Worm (Caenorhabditis elegans) whole organism, L4 larva: ENCODE data around the gene Y116A8C.23.

Experiments
- D1046.2 ChIP-seq: fragments of 200-800 bp; sonication (Bioruptor generic); IDR thresholded peaks from 2 replicates; pipeline ENCODE4 v1.3.6; 2022; ENCODE audit warnings: missing genetic modification characterization, missing compliant biosample characterization
- F26F4.8 ChIP-seq: fragments of 200-800 bp; sonication (Bioruptor generic); conservative IDR thresholded peaks from 2 replicates; pipeline ENCODE4 v1.3.6; 2022; ENCODE audit warnings: missing genetic modification characterization, missing compliant biosample characterization
- T20F7.1 ChIP-seq: fragments of 200-800 bp; sonication (Bioruptor generic); optimal IDR thresholded peaks from 2 replicates; lab custom pipeline; 2018; ENCODE audit warnings: mild to moderate bottlenecking, missing genetic modification characterization, missing compliant biosample characterization
- Y48G9A.11 ChIP-seq: fragments of 200-800 bp; sonication (Bioruptor generic); IDR thresholded peaks from 2 replicates; pipeline ENCODE4 v1.3.6; 2022; ENCODE audit warnings: missing genetic modification reagents, missing genetic modification characterization, missing compliant biosample characterization
- aha-1 ChIP-seq: fragments of 150-350 bp; peaks from one replicate; lab custom pipeline; 2014; ENCODE audit warnings: missing biosample characterization, missing genetic modification characterization
- aly-2 ChIP-seq: sonication (generic microtip); optimal IDR thresholded peaks from 2 replicates; lab custom pipeline; 2018; ENCODE audit warnings: missing biosample characterization, missing genetic modification characterization
- arid-1 ChIP-seq: fragments of 200-800 bp; sonication (Bioruptor generic); conservative IDR thresholded peaks from 2 replicates; pipeline ENCODE4 v1.3.6; 2022; ENCODE audit warnings: missing genetic modification reagents, missing genetic modification characterization, missing compliant biosample characterization
- cey-2 ChIP-seq: sonication (generic microtip); optimal IDR thresholded peaks from 3 replicates; lab custom pipeline; 2017; ENCODE audit warnings: missing genetic modification characterization, mild to moderate bottlenecking, missing compliant biosample characterization, antibody characterized with exemption, borderline replicate concordance; ENCODE audit not compliant: insufficient read depth
- daf-19 ChIP-seq: fragments of 200-800 bp; sonication (Bioruptor generic); conservative IDR thresholded peaks from 2 replicates; pipeline ENCODE4 v1.3.6; 2022; ENCODE audit warnings: missing genetic modification characterization, missing compliant biosample characterization
- daf-8 ChIP-seq: fragments of 200-800 bp; sonication (Bioruptor generic); IDR thresholded peaks from 2 replicates; pipeline ENCODE4 v1.3.6; 2022; ENCODE audit warnings: missing genetic modification characterization, missing compliant biosample characterization
- dmd-6 ChIP-seq: fragments of 200-800 bp; sonication (Bioruptor generic); IDR thresholded peaks from 2 replicates; pipeline ENCODE4 v1.3.6; 2022; ENCODE audit warnings: missing genetic modification reagents, missing genetic modification characterization, missing compliant biosample characterization
- dmd-9 ChIP-seq: fragments of 200-800 bp; sonication (Bioruptor generic); IDR thresholded peaks from 2 replicates; pipeline ENCODE4 v1.3.6; 2022; ENCODE audit warnings: missing genetic modification reagents, missing genetic modification characterization, missing compliant biosample characterization
- dpl-1 ChIP-seq: fragments of 150-350 bp; optimal IDR thresholded peaks from 2 replicates; lab custom pipeline; 2014; ENCODE audit warnings: missing biosample characterization, missing genetic modification reagents, missing genetic modification characterization
- fos-1 ChIP-seq: fragments of 150-350 bp; optimal IDR thresholded peaks from 2 replicates; lab custom pipeline; 2014; ENCODE audit warnings: missing biosample characterization, missing genetic modification characterization
- hlh-11 ChIP-seq: fragments of 200-800 bp; sonication (Bioruptor generic); optimal IDR thresholded peaks from 2 replicates; lab custom pipeline; 2018; ENCODE audit warnings: mild to moderate bottlenecking, missing genetic modification characterization, missing compliant biosample characterization
- hlh-30 ChIP-seq: sonication (generic microtip); optimal IDR thresholded peaks from 2 replicates; lab custom pipeline; 2017; ENCODE audit warnings: antibody characterized with exemption, mild to moderate bottlenecking, missing genetic modification characterization, missing compliant biosample characterization; ENCODE audit not compliant: insufficient read depth
- hmg-1.1 ChIP-seq: fragments of 200-800 bp; sonication (Bioruptor generic); IDR thresholded peaks from 2 replicates; pipeline ENCODE4 v1.3.6; 2022; ENCODE audit warnings: missing genetic modification reagents, missing genetic modification characterization, missing compliant biosample characterization
- jun-1 ChIP-seq: fragments of 150-350 bp; optimal IDR thresholded peaks from 2 replicates; lab custom pipeline; 2014; ENCODE audit warnings: missing biosample characterization, missing genetic modification reagents, missing genetic modification characterization
- lim-7 ChIP-seq: fragments of 200-800 bp; sonication (Bioruptor generic); IDR thresholded peaks from 2 replicates; pipeline ENCODE4 v1.3.6; 2022; ENCODE audit warnings: missing genetic modification characterization, missing compliant biosample characterization
- lin-15B ChIP-seq: fragments of 150-350 bp; sonication (generic microtip); optimal IDR thresholded peaks from 3 replicates; lab custom pipeline; 2014; ENCODE audit warnings: missing biosample characterization, missing genetic modification characterization
- lin-38 ChIP-seq: fragments of 200-800 bp; sonication (Bioruptor generic); IDR thresholded peaks from 2 replicates; pipeline ENCODE4 v1.3.6; 2022; ENCODE audit warnings: missing genetic modification reagents, missing genetic modification characterization, missing compliant biosample characterization
- lir-3 ChIP-seq: sonication (generic microtip); optimal IDR thresholded peaks from 2 replicates; lab custom pipeline; 2016; ENCODE audit warnings: mild to moderate bottlenecking, missing genetic modification characterization, missing compliant biosample characterization
- lsy-2 ChIP-seq, 2 experiments: fragments of 150-350 bp in 1 of 2; sonication (generic microtip) in 1 of 2; optimal IDR thresholded peaks; 2 replicates each; lab custom pipeline; 2014 to 2017; ENCODE audit warnings: missing biosample characterization in 2 of 2, missing genetic modification characterization in 2 of 2
- madf-5 ChIP-seq, 2 experiments: fragments of 200-800 bp; sonication (Bioruptor generic); IDR thresholded peaks; 2 replicates each; pipeline ENCODE4 v1.3.6; 2022; ENCODE audit warnings: missing compliant biosample characterization in 2 of 2, missing genetic modification characterization in 2 of 2
- madf-9 ChIP-seq: fragments of 200-800 bp; sonication (Bioruptor generic); conservative IDR thresholded peaks from 2 replicates; pipeline ENCODE4 v1.3.6; 2022; ENCODE audit warnings: missing genetic modification reagents, missing genetic modification characterization, missing compliant biosample characterization
- mdt-29 ChIP-seq: fragments of 200-800 bp; sonication (Bioruptor generic); IDR thresholded peaks from 2 replicates; pipeline ENCODE4 v1.3.6; 2022; ENCODE audit warnings: missing genetic modification reagents, missing genetic modification characterization, missing compliant biosample characterization
- mep-1 ChIP-seq: fragments of 150-350 bp; sonication (generic microtip); optimal IDR thresholded peaks from 3 replicates; lab custom pipeline; 2014; ENCODE audit warnings: missing biosample characterization, missing genetic modification characterization
- mes-2 ChIP-seq: sonication (generic microtip); optimal IDR thresholded peaks from 2 replicates; lab custom pipeline; 2016; ENCODE audit warnings: missing genotype, mild to moderate bottlenecking, missing genetic modification characterization, missing compliant biosample characterization; ENCODE audit not compliant: poor library complexity, severe bottlenecking
- mxl-3 ChIP-seq: fragments of 200-800 bp; sonication (Bioruptor generic); optimal IDR thresholded peaks from 2 replicates; lab custom pipeline; 2018; ENCODE audit warnings: mild to moderate bottlenecking, missing genetic modification characterization, missing compliant biosample characterization
- nhr-102 ChIP-seq: sonication (generic microtip); optimal IDR thresholded peaks from 2 replicates; lab custom pipeline; 2016; ENCODE audit warnings: mild to moderate bottlenecking, missing genetic modification characterization, moderate library complexity, missing compliant biosample characterization
- nhr-111 ChIP-seq: fragments of 200-800 bp; sonication (Bioruptor generic); optimal IDR thresholded peaks from 2 replicates; lab custom pipeline; 2018; ENCODE audit warnings: mild to moderate bottlenecking, missing genetic modification characterization, missing compliant biosample characterization
- nhr-25 ChIP-seq: sonication (generic microtip); optimal IDR thresholded peaks from 2 replicates; lab custom pipeline; 2017; ENCODE audit warnings: missing genetic modification characterization, mild to moderate bottlenecking, missing compliant biosample characterization, antibody characterized with exemption, moderate library complexity, borderline replicate concordance; ENCODE audit not compliant: insufficient read depth
- nhr-28 ChIP-seq: fragments of 150-350 bp; optimal IDR thresholded peaks from 2 replicates; lab custom pipeline; 2014; ENCODE audit warnings: missing biosample characterization, missing genetic modification characterization
- nhr-42 ChIP-seq: fragments of 200-800 bp; sonication (Bioruptor generic); IDR thresholded peaks from 2 replicates; pipeline ENCODE4 v1.3.6; 2022; ENCODE audit warnings: missing genetic modification characterization, missing compliant biosample characterization
- pha-4 ChIP-seq, 2 experiments: fragments of 150-350 bp in 1 of 2; fragments of 200-800 bp in 1 of 2; sonication (Bioruptor generic) in 1 of 2; IDR thresholded peaks in 1 of 2; optimal IDR thresholded peaks in 1 of 2; 2 replicates each; pipeline versions ENCODE4 v1.3.6 to Lab custom; 2014 to 2022; ENCODE audit warnings: missing genetic modification characterization in 2 of 2, missing genetic modification reagents in 2 of 2, missing biosample characterization in 1 of 2, missing compliant biosample characterization in 1 of 2
- rbr-2 ChIP-seq: sonication (generic microtip); optimal IDR thresholded peaks from 2 replicates; lab custom pipeline; 2016; ENCODE audit warnings: missing genotype, missing genetic modification characterization, missing compliant biosample characterization
- set-16 ChIP-seq: fragments of 200-800 bp; sonication (Bioruptor generic); IDR thresholded peaks from 2 replicates; pipeline ENCODE4 v1.3.6; 2022; ENCODE audit warnings: missing genetic modification reagents, missing genetic modification characterization, missing compliant biosample characterization
- snpc-1.2 ChIP-seq: fragments of 200-800 bp; sonication (Bioruptor generic); IDR thresholded peaks from 2 replicates; pipeline ENCODE4 v1.3.6; 2022; ENCODE audit warnings: missing genetic modification reagents, missing genetic modification characterization, missing compliant biosample characterization
- spr-1 ChIP-seq: sonication (generic microtip); optimal IDR thresholded peaks from 2 replicates; lab custom pipeline; 2016; ENCODE audit warnings: mild to moderate bottlenecking, missing genetic modification characterization, missing compliant biosample characterization
- unc-130 ChIP-seq: sonication (generic microtip); optimal IDR thresholded peaks from 2 replicates; lab custom pipeline; 2016; ENCODE audit warnings: missing genetic modification reagents, missing genetic modification characterization, missing compliant biosample characterization
- unc-62 ChIP-seq, 3 experiments: fragments of 150-350 bp in 1 of 3; sonication (generic microtip); optimal IDR thresholded peaks in 2 of 3; peaks in 1 of 3; 1 replicate in 1 of 3; 2 replicates in 2 of 3; lab custom pipeline; 2014 to 2017; ENCODE audit warnings: missing biosample characterization in 3 of 3, missing genetic modification characterization in 3 of 3, missing genetic modification reagents in 3 of 3, missing genotype in 1 of 3
- zag-1 ChIP-seq: fragments of 150-350 bp; optimal IDR thresholded peaks from 2 replicates; lab custom pipeline; 2014; ENCODE audit warnings: missing biosample characterization, missing genetic modification characterization
- zfp-2 ChIP-seq: sonication (generic microtip); optimal IDR thresholded peaks from 2 replicates; lab custom pipeline; 2016; ENCODE audit warnings: mild to moderate bottlenecking, missing genetic modification characterization, missing compliant biosample characterization
- zip-11 ChIP-seq: fragments of 200-800 bp; sonication (Bioruptor generic); IDR thresholded peaks from 2 replicates; pipeline ENCODE4 v1.3.6; 2022; ENCODE audit warnings: missing genetic modification characterization, missing compliant biosample characterization
- ztf-7 ChIP-seq: fragments of 150-350 bp; optimal IDR thresholded peaks from 2 replicates; lab custom pipeline; 2014; ENCODE audit warnings: missing biosample characterization, missing genetic modification characterization

Y116A8C.23 gene

ce11 chrIV:17084839-17085238 is 31.5 kb downstream of the Y116A8C.23 start:
- TF ChIP-seq zfp-2 (tag; lab: Kevin White, UChicago) (no peak), aly-2 (no peak), aha-1 (tag; lab: Kevin White, UChicago) (peak; percentile 74), madf-9 (GFP tag; lab: Robert Waterston, UW) (no peak), snpc-1.2 (GFP tag; lab: Robert Waterston, UW) (peak; percentile 80), lin-38 (GFP tag; lab: Robert Waterston, UW) (peak; percentile 41)

ce11 chrIV:17087384-17088099 is 34.2 kb downstream of the Y116A8C.23 start, which contains the start of the genes snx-13 and snr-1:
TSS of gene snx-13 (minus strand) at chrIV:17087438.
TSS of gene snr-1 (plus strand) at chrIV:17088049.
- TF ChIP-seq nhr-102 (tag; lab: Kevin White, UChicago): peak; percentile 38
- TF ChIP-seq lin-38 (GFP tag; lab: Robert Waterston, UW): peak; percentile 98
- TF ChIP-seq lim-7 (GFP tag; lab: Robert Waterston, UW): no peak
- peak; percentile 90 for TF ChIP-seq unc-130
- TF ChIP-seq madf-5 (GFP tag; IDR thresholded peaks at IDR 0.05; lab: Robert Waterston, UW): 0 out of 4 replicates have a peak, but pooled peaks of 1 of the 2 experiments have one; percentile 62
- TF ChIP-seq fos-1 (tag; lab: Kevin White, UChicago): no peak
- peak; percentile 69 for TF ChIP-seq dpl-1 (GFP tag; lab: Kevin White, UChicago)
- TF ChIP-seq zag-1 (tag; lab: Kevin White, UChicago): no peak
- peak; percentile 80 for TF ChIP-seq dmd-9 (GFP tag; lab: Robert Waterston, UW)
- TF ChIP-seq set-16: 0 out of 2 replicates have a peak, but pooled peaks have one; percentile 13
- TF ChIP-seq zip-11 (GFP tag; lab: Robert Waterston, UW): no peak
- no peak for TF ChIP-seq nhr-25 (tag; lab: Kevin White, UChicago)
- no peak for TF ChIP-seq ztf-7 (tag; lab: Kevin White, UChicago)
- peak; percentile 79; the same call in 1 of the 2 replicates for TF ChIP-seq D1046.2
- TF ChIP-seq nhr-111 (GFP tag; lab: Kevin White, UChicago): no peak
- TF ChIP-seq lin-15B (tag; lab: Kevin White, UChicago): no peak
- peak; percentile 40 for TF ChIP-seq spr-1 (tag; lab: Kevin White, UChicago)
- no peak for TF ChIP-seq unc-62 (GFP tag; optimal IDR thresholded peaks at IDR 0.05 in 1 of 2; lab: Kevin White, UChicago)
- TF ChIP-seq unc-62 (tag; optimal IDR thresholded peaks at IDR 0.05; lab: Kevin White, UChicago): no peak
- TF ChIP-seq daf-8 (GFP tag; lab: Robert Waterston, UW): no peak
- no peak for TF ChIP-seq mdt-29 (GFP tag; lab: Robert Waterston, UW)
- TF ChIP-seq jun-1 (tag; lab: Kevin White, UChicago): no peak
- peak; percentile 70 for TF ChIP-seq rbr-2 (tag; lab: Kevin White, UChicago)
- peak; percentile 62 for TF ChIP-seq zfp-2 (tag; lab: Kevin White, UChicago)
- peak; percentile 64 for TF ChIP-seq Y48G9A.11 (GFP tag; lab: Robert Waterston, UW)
- TF ChIP-seq hlh-11 (tag; lab: Kevin White, UChicago): no peak
- peak; percentile 78 for TF ChIP-seq T20F7.1 (GFP tag; lab: Kevin White, UChicago)
- TF ChIP-seq hmg-1.1: peak; percentile 75
- TF ChIP-seq daf-19: no peak
- peak; percentile 96 for TF ChIP-seq mes-2 (tag; lab: Kevin White, UChicago)
- peak; percentile 61; the same call in 1 of the 2 replicates for TF ChIP-seq arid-1 (GFP tag; lab: Robert Waterston, UW)
- TF ChIP-seq nhr-28: peak; percentile 44
- peak; percentile 35 to 82 for TF ChIP-seq lsy-2 (tag; optimal IDR thresholded peaks at IDR 0.05; lab: Kevin White, UChicago)
- TF ChIP-seq nhr-42 (GFP tag; lab: Robert Waterston, UW): no peak
- TF ChIP-seq cey-2: no peak
- peak; percentile 58 for TF ChIP-seq lir-3
- TF ChIP-seq mxl-3: no peak
- peak; percentile 60; the same call in 1 of the 2 replicates for TF ChIP-seq pha-4 (GFP tag; IDR thresholded peaks at IDR 0.05; lab: Robert Waterston, UW)
- TF ChIP-seq pha-4 (tag; optimal IDR thresholded peaks at IDR 0.05; lab: Kevin White, UChicago): no peak
- peak; percentile 82 for TF ChIP-seq mep-1 (tag; lab: Kevin White, UChicago)
- no peak for TF ChIP-seq F26F4.8 (GFP tag; lab: Robert Waterston, UW)
- peak; percentile 64 for TF ChIP-seq hlh-30 (tag; lab: Kevin White, UChicago)
- TF ChIP-seq dmd-6 (GFP tag; lab: Robert Waterston, UW): peak; percentile 49
